Worm (Caenorhabditis elegans): ENCODE measurements around the gene F28F8.7.

F28F8.7 gene

DNA sequence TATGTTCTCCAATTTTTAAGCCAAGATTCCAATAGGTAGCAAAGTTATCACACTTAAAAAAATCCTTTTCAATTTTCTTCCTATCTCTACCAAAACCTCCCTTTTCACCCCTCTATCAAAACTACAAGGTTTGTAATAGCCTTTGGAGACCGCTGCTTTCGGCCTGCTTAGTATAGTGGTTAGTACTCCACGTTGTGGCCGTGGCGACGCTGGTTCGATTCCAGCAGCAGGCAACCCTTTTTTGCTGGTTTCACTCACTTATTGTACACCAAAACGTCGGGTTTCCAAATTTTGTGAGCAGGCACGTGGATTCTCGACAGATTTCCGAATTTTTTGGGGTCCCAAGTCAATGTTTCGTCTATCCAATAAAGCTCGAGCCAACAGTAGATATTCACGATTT, 36.5 kb downstream of the F28F8.7 start (continued):
- TF ChIP-seq nhr-25 (tag; optimal IDR thresholded peaks at IDR 0.05; ENCODE audit: borderline replicate concordance, insufficient read depth), result no peak
- TF ChIP-seq egl-27 (tag; optimal IDR thresholded peaks at IDR 0.05), result no peak
- no peak for TF ChIP-seq ztf-7 (tag; optimal IDR thresholded peaks at IDR 0.05)
- peak; percentile 54; the same call in 1 of the 2 replicates for TF ChIP-seq hmg-1.1 (GFP tag; IDR thresholded peaks at IDR 0.05)
- no peak for TF ChIP-seq hif-1 (tag; optimal IDR thresholded peaks at IDR 0.05)
- TF ChIP-seq ceh-20 (GFP tag; IDR thresholded peaks at IDR 0.05), result 0 out of 2 replicates have a peak, but pooled peaks have one; percentile 10
- 0 out of 2 replicates have a peak, but pooled peaks have one; percentile 37 for TF ChIP-seq Y48G9A.11 (GFP tag; IDR thresholded peaks at IDR 0.05)
- TF ChIP-seq daf-12 (tag; optimal IDR thresholded peaks at IDR 0.05), result no peak
- TF ChIP-seq Y105C5A.15 (GFP tag; IDR thresholded peaks at IDR 0.05), result 0 out of 2 replicates have a peak, but pooled peaks have one; percentile 28
- peak; percentile 76 for TF ChIP-seq lim-7 (GFP tag; IDR thresholded peaks at IDR 0.05)
- TF ChIP-seq lin-15B (tag; optimal IDR thresholded peaks at IDR 0.05), result no peak
- 0 out of 2 replicates have a peak, but pooled peaks have one; percentile 9 for TF ChIP-seq nhr-42 (GFP tag; IDR thresholded peaks at IDR 0.05)
- TF ChIP-seq cey-2 (tag; optimal IDR thresholded peaks at IDR 0.05; ENCODE audit: borderline replicate concordance, insufficient read depth), result no peak
- peak; percentile 19 for TF ChIP-seq hlh-30 (tag; optimal IDR thresholded peaks at IDR 0.05; ENCODE audit: insufficient read depth)
- TF ChIP-seq D1046.2 (GFP tag; IDR thresholded peaks at IDR 0.05), result peak; percentile 59; the same call in 1 of the 2 replicates
- no peak for TF ChIP-seq lin-39 (tag; optimal IDR thresholded peaks at IDR 0.05)
- no peak for TF ChIP-seq daf-8 (GFP tag; IDR thresholded peaks at IDR 0.05)
- TF ChIP-seq F37D6.2 (tag; optimal IDR thresholded peaks at IDR 0.05), result no peak
- no peak for TF ChIP-seq zag-1 (tag; optimal IDR thresholded peaks at IDR 0.05)
- TF ChIP-seq pqm-1 (tag; optimal IDR thresholded peaks at IDR 0.05), result no peak
- no peak for TF ChIP-seq F49E8.2 (tag; optimal IDR thresholded peaks at IDR 0.05; ENCODE audit: borderline replicate concordance)
- TF ChIP-seq nhr-10 (tag; optimal IDR thresholded peaks at IDR 0.05), result no peak
- TF ChIP-seq F26F4.8 (GFP tag; conservative IDR thresholded peaks at IDR 0.05), result no peak; the same call in 1 of the 2 replicates
- no peak for TF ChIP-seq saeg-2 (GFP tag; IDR thresholded peaks at IDR 0.05)
- TF ChIP-seq mxl-2 (GFP tag; conservative IDR thresholded peaks at IDR 0.05), result no peak
- peak; percentile 15 for TF ChIP-seq nhr-77 (tag; optimal IDR thresholded peaks at IDR 0.05)
- no peak for TF ChIP-seq Y5F2A.4 (GFP tag; optimal IDR thresholded peaks at IDR 0.05)
- TF ChIP-seq zfp-2 (tag; optimal IDR thresholded peaks at IDR 0.05), result no peak
- no peak for TF ChIP-seq unc-39 (tag; optimal IDR thresholded peaks at IDR 0.05)
- peak; percentile 28 for TF ChIP-seq mep-1 (tag; optimal IDR thresholded peaks at IDR 0.05)
- TF ChIP-seq dmd-9 (GFP tag; IDR thresholded peaks at IDR 0.05), result no peak
- no peak for TF ChIP-seq madf-5 (GFP tag; IDR thresholded peaks at IDR 0.05)

DNA sequence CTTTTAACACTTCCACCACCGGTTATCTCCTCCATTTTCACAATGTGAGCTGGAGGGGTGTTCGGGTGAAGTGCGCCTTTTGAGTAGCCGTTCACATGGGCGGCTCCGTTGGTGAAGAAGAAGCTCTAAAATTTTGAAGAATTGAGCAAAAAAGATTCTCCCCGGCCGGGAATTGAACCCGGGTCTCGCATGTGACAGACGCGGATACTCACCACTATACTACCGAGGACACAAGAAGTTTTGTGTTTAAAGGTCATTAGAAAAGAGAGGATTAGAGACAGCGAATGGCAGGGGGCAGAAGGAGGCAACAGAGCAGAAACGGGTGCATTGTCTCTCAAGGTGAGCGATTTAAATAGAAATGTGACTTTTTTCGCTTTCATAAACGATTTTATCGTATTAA, 38.8 kb downstream of the F28F8.7 start:
- TF ChIP-seq spr-1 (tag; optimal IDR thresholded peaks at IDR 0.05) (peak; percentile 46), lim-7 (GFP tag; IDR thresholded peaks at IDR 0.05) (peak; percentile 89), ceh-32 (tag; optimal IDR thresholded peaks at IDR 0.05; ENCODE audit: poor library complexity) (no peak), nhr-10 (tag; optimal IDR thresholded peaks at IDR 0.05) (no peak), mep-1 (tag; optimal IDR thresholded peaks at IDR 0.05) (peak; percentile 67), jun-1 (tag; optimal IDR thresholded peaks at IDR 0.05) (no peak), daf-16 (GFP tag; optimal IDR thresholded peaks at IDR 0.05) (peak in 1 of 2 experiments; percentile 28), daf-16 (tag; optimal IDR thresholded peaks at IDR 0.05) (peak; percentile 32), nhr-6 (tag; optimal IDR thresholded peaks at IDR 0.05) (peak; percentile 25), F37D6.2 (tag; optimal IDR thresholded peaks at IDR 0.05) (no peak), hlh-11 (tag; optimal IDR thresholded peaks at IDR 0.05) (peak; percentile 43), F44E2.7 (GFP tag; IDR thresholded peaks at IDR 0.05) (0 out of 2 replicates have a peak, but pooled peaks have one; percentile 54), duxl-1 (tag; optimal IDR thresholded peaks at IDR 0.05; ENCODE audit: poor library complexity) (peak; percentile 63), unc-130 (GFP tag; optimal IDR thresholded peaks at IDR 0.05) (peak; percentile 52), dve-1 (tag; optimal IDR thresholded peaks at IDR 0.05; ENCODE audit: insufficient read depth) (no peak), zag-1 (tag; optimal IDR thresholded peaks at IDR 0.05) (no peak), nhr-237 (tag; optimal IDR thresholded peaks at IDR 0.05) (no peak), hmg-1.1 (GFP tag; IDR thresholded peaks at IDR 0.05) (peak; percentile 79), zfp-3 (GFP tag; conservative IDR thresholded peaks at IDR 0.05) (no peak), egl-43 (GFP tag; IDR thresholded peaks at IDR 0.05) (peak; percentile 95), nhr-48 (tag; optimal IDR thresholded peaks at IDR 0.05) (peak; percentile 25), nhr-28 (tag; optimal IDR thresholded peaks at IDR 0.05) (peak; percentile 9), skn-1 (tag; optimal IDR thresholded peaks at IDR 0.05) (no peak), mes-2 (tag; optimal IDR thresholded peaks at IDR 0.05; ENCODE audit: poor library complexity, severe bottlenecking) (peak; percentile 52)
